Worm (Caenorhabditis elegans): ENCODE data around the gene npr-16.

DNA sequence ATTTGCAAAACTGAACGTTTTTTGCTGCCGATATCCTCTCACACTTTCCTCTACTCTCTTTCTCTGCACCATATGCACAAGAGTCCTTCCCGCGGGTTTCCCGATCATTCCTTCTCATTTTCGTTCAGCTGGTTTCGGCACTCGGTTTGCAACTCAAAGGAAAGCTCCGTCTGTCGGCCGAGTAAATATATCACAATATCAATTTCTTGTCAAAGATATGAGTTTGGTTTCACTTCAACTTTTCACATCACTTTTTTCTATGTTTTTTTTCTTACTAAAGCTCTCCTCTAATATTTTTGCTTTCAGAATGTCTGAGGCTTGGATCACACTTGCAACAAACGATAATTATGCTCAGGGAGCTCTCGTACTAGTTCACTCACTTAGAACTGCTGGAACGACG lies 18.7 kb downstream of the npr-16 start, which contains the start of gene gyg-1:
- no peak for TF ChIP-seq nhr-27 (tag; optimal IDR thresholded peaks at IDR 0.05)
- TF ChIP-seq unc-62 (GFP tag; optimal IDR thresholded peaks at IDR 0.05), result no peak
- no peak for TF ChIP-seq B0336.3 (GFP tag; IDR thresholded peaks at IDR 0.05)
- no peak for TF ChIP-seq hlh-26 (GFP tag; conservative IDR thresholded peaks at IDR 0.05)

Data from whole organism, young adult.